Fruit fly (Drosophila melanogaster): ENCODE data around the gene CG34347.

- TF ChIP-seq CG14655 (GFP tag; optimal IDR thresholded peaks at IDR 0.05) (no peak), CG13204 (GFP tag; optimal IDR thresholded peaks at IDR 0.05) (no peak), CG34367 (tag; optimal IDR thresholded peaks at IDR 0.05) (no peak), Pif1B (GFP tag; optimal IDR thresholded peaks at IDR 0.05) (no peak), CG8301 (tag; optimal IDR thresholded peaks at IDR 0.05) (no peak), CG10348 (GFP tag; IDR thresholded peaks at IDR 0.05) (no peak), CG15710 (tag; optimal IDR thresholded peaks at IDR 0.05) (no peak), CG8159 (tag; optimal IDR thresholded peaks at IDR 0.05) (no peak), Ets98B (GFP tag; IDR thresholded peaks at IDR 0.05) (no peak)
These were observed 9.4 kb upstream of the CG34347 start for dm6 chr3R:31301527-31301926.

Data from whole organism, pupa.